Worm (Caenorhabditis elegans) whole organism, early embryonic: ENCODE data around the gene C08D8.7.

Experiments used
- B0310.2 ChIP-seq: sonication (generic microtip); optimal IDR thresholded peaks from 2 replicates; lab custom pipeline; 2016; ENCODE audit warnings: mild to moderate bottlenecking, missing genetic modification characterization, missing compliant biosample characterization
- F13C5.2 ChIP-seq: sonication (generic microtip); optimal IDR thresholded peaks from 2 replicates; lab custom pipeline; 2017; ENCODE audit warnings: mild to moderate bottlenecking, missing genetic modification characterization, inconsistent platforms, missing compliant biosample characterization
- aly-1 ChIP-seq: sonication (generic microtip); optimal IDR thresholded peaks from 2 replicates; lab custom pipeline; 2016; ENCODE audit warnings: missing genetic modification characterization, missing compliant biosample characterization
- ama-1 ChIP-seq: fragments of 150-350 bp; optimal IDR thresholded peaks from 2 replicates; lab custom pipeline; 2014
- ceh-13 ChIP-seq: fragments of 200-800 bp; sonication (Bioruptor generic); optimal IDR thresholded peaks from 2 replicates; lab custom pipeline; 2018; ENCODE audit warnings: mild to moderate bottlenecking, missing genetic modification characterization, missing compliant biosample characterization
- ceh-36 ChIP-seq: sonication (generic microtip); optimal IDR thresholded peaks from 2 replicates; lab custom pipeline; 2016; ENCODE audit warnings: missing genetic modification characterization, inconsistent platforms, missing compliant biosample characterization
- ets-7 ChIP-seq: sonication (generic microtip); optimal IDR thresholded peaks from 2 replicates; lab custom pipeline; 2016; ENCODE audit warnings: missing genotype, missing genetic modification characterization, missing compliant biosample characterization
- flt-1 ChIP-seq: fragments of 200-800 bp; sonication (Bioruptor generic); IDR thresholded peaks from 2 replicates; pipeline ENCODE4 v1.3.6; 2022; ENCODE audit warnings: missing genetic modification characterization, missing compliant biosample characterization
- hmbx-1 ChIP-seq: sonication (generic microtip); optimal IDR thresholded peaks from 2 replicates; lab custom pipeline; 2016; ENCODE audit warnings: mild to moderate bottlenecking, missing genetic modification characterization, missing compliant biosample characterization
- hmg-4 ChIP-seq: fragments of 200-800 bp; sonication (Bioruptor generic); optimal IDR thresholded peaks from 2 replicates; lab custom pipeline; 2018; ENCODE audit warnings: mild to moderate bottlenecking, missing genetic modification characterization, missing compliant biosample characterization
- hnd-1 ChIP-seq: sonication (generic microtip); optimal IDR thresholded peaks from 2 replicates; lab custom pipeline; 2016; ENCODE audit warnings: missing genetic modification characterization, missing compliant biosample characterization
- pes-1 ChIP-seq: fragments of 200-800 bp; sonication (Bioruptor generic); IDR thresholded peaks from 2 replicates; pipeline ENCODE4 v1.3.6; 2022; ENCODE audit warnings: missing genetic modification reagents, missing genetic modification characterization, missing compliant biosample characterization
- scrt-1 ChIP-seq: fragments of 200-800 bp; sonication (Bioruptor generic); IDR thresholded peaks from 2 replicates; pipeline ENCODE4 v1.3.6; 2022; ENCODE audit warnings: missing genetic modification characterization, missing compliant biosample characterization
- sea-1 ChIP-seq: fragments of 200-800 bp; sonication (Bioruptor generic); conservative IDR thresholded peaks from 2 replicates; pipeline ENCODE4 v1.3.6; 2022; ENCODE audit warnings: missing genetic modification characterization, missing compliant biosample characterization
- tbx-11 ChIP-seq: fragments of 200-800 bp; sonication (Bioruptor generic); IDR thresholded peaks from 2 replicates; pipeline ENCODE4 v1.3.6; 2022; ENCODE audit warnings: missing genetic modification characterization, missing compliant biosample characterization
- tbx-37 ChIP-seq: fragments of 200-800 bp; sonication (Bioruptor generic); conservative IDR thresholded peaks from 2 replicates; pipeline ENCODE4 v1.3.6; 2022; ENCODE audit warnings: missing genetic modification reagents, missing genetic modification characterization, missing compliant biosample characterization
- tra-4 ChIP-seq: sonication (generic microtip); optimal IDR thresholded peaks from 2 replicates; lab custom pipeline; 2017; ENCODE audit warnings: missing genetic modification characterization, missing compliant biosample characterization

C08D8.7 gene

DNA sequence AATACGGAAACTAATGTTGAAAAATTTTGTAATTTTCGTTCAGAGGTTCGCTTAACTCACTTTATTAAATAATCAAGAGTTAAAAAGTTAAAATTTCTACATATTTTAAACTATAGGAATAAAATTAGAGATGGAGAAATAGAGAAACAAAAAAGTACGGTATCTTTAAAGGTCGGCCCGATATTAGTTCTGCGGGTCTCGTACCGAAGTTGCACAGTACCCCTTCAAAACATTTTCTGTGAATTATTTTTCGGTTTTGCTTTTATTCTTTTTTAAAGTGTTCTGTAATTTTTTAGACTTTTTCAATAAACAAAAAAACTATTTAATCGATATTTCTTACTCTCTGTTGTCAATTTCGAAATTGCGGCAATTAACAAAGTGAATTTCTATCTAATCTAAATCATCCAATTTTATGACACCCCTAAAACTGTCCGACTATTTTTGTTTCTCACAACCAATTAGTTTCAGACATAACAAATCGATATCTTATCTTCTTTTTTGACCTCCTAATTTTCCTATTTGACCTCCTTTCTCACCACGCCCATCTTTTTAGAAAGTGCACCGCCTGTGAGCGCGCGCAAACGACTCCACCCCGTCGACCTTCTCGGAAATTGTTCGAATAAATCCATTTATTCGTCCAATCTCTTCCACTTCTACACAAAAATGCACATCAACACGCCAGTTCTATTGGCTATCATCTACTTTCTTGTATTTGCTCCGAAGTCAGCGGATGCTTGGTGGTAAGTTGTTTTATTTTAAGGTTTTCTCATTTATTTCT lies 14.6 kb downstream of the C08D8.7 start, which contains the start of gene mom-2:
Gene mom-2 (plus strand): TSS at position 554 of the 778 bp plus-strand sequence.
- TF ChIP-seq B0310.2 (tag; lab: Kevin White, UChicago) (no peak), flt-1 (GFP tag; lab: Robert Waterston, UW) (no peak), hmbx-1 (tag; lab: Kevin White, UChicago) (no peak), sea-1 (GFP tag; lab: Robert Waterston, UW) (no peak), aly-1 (tag; lab: Kevin White, UChicago) (no peak), ceh-13 (GFP tag; lab: Kevin White, UChicago) (no peak), ama-1 (lab: Kevin White, UChicago) (no peak), ets-7 (tag; lab: Kevin White, UChicago) (no peak), tbx-11 (GFP tag; lab: Robert Waterston, UW) (no peak), tbx-37 (GFP tag; lab: Robert Waterston, UW) (no peak), hmg-4 (no peak), tra-4 (no peak), hnd-1 (tag; lab: Kevin White, UChicago) (no peak), F13C5.2 (tag; lab: Kevin White, UChicago) (no peak), scrt-1 (GFP tag; lab: Robert Waterston, UW) (no peak), ceh-36 (tag; lab: Kevin White, UChicago) (no peak), pes-1 (GFP tag; lab: Robert Waterston, UW) (no peak)

DNA sequence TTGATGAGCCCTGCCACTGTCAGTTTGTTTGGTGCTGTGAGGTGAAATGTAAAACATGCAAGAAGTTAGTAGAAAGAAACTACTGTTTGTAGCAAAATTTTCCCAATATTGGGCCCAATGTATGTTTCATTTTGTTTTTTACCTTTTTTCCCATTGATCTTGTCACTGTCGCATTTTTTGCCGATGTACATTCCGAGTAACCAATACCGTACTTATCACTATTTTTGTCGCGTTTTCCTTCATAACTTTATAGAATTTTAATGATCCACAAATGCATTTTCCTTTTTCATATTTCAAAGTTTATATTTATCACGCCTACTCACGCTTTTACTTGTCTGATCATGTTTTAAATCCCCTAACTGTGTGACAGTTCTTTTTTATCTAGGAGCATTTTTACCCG lies 16.7 kb downstream of the C08D8.7 start:
- TF ChIP-seq tbx-37 (GFP tag; lab: Robert Waterston, UW) (no peak), F13C5.2 (tag; lab: Kevin White, UChicago) (no peak), scrt-1 (GFP tag; lab: Robert Waterston, UW) (no peak), aly-1 (tag; lab: Kevin White, UChicago) (no peak), ceh-13 (GFP tag; lab: Kevin White, UChicago) (no peak), tra-4 (no peak), hmbx-1 (tag; lab: Kevin White, UChicago) (no peak), hmg-4 (no peak), pes-1 (GFP tag; lab: Robert Waterston, UW) (no peak), flt-1 (GFP tag; lab: Robert Waterston, UW) (no peak), B0310.2 (tag; lab: Kevin White, UChicago) (no peak), sea-1 (GFP tag; lab: Robert Waterston, UW) (no peak), ama-1 (lab: Kevin White, UChicago) (no peak)

DNA sequence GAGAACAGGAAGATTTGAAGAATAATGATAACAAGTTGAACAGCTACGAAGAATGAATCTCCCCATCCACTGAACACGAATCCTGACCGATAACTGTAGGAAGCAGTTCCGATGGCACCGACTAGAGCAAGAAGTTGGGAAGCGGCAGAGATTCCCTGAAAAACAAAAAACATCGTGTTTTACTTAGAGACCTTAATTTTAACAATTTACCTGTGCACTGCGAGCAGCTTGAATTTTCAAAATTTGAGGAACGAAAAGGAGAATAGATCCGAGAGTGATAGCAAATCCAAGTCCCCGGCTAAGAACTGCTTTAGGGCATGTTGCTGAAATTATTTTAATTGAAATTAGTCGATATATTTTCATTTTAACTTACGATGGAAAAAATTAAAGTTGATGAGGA lies 17.7 kb downstream of the C08D8.7 start:
- TF ChIP-seq ceh-36 (tag; lab: Kevin White, UChicago) (no peak), ets-7 (tag; lab: Kevin White, UChicago) (no peak), tbx-11 (GFP tag; lab: Robert Waterston, UW) (no peak), hmbx-1 (tag; lab: Kevin White, UChicago) (no peak), scrt-1 (GFP tag; lab: Robert Waterston, UW) (no peak), F13C5.2 (tag; lab: Kevin White, UChicago) (no peak), B0310.2 (tag; lab: Kevin White, UChicago) (no peak), hnd-1 (tag; lab: Kevin White, UChicago) (no peak), aly-1 (tag; lab: Kevin White, UChicago) (no peak), flt-1 (GFP tag; lab: Robert Waterston, UW) (no peak), sea-1 (GFP tag; lab: Robert Waterston, UW) (no peak), ama-1 (lab: Kevin White, UChicago) (no peak)

DNA sequence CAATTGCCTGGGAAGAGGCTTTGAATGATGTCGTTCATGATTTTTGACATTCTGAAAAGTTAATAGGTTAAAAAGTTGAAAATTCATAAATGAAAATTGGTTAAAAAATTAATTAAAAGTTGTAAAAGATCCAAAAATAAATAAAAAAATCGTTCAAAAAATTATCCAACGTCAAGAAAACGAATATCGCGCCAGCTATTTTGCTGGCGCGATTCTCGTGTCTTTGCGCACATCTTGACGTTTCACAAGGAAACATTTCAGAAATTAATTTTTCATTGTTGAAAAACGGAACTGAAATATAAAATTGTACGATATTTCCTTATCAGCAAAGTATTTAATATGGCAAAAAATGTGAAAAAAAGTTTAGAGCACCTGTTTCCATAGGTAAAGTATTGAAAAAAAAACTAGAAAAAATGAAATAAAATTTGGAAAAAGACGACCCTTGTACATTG lies 18.1 kb downstream of the C08D8.7 start, which contains the start of gene mpdu-1:
Gene mpdu-1 (minus strand): TSS at position 51 of the 452 bp plus-strand sequence.
- no peak for TF ChIP-seq aly-1 (tag; lab: Kevin White, UChicago)
- no peak for TF ChIP-seq tra-4
- no peak for TF ChIP-seq ceh-36 (tag; lab: Kevin White, UChicago)
- no peak for TF ChIP-seq pes-1 (GFP tag; lab: Robert Waterston, UW)
- TF ChIP-seq hnd-1 (tag; lab: Kevin White, UChicago), result no peak
- no peak for TF ChIP-seq ets-7 (tag; lab: Kevin White, UChicago)
- TF ChIP-seq F13C5.2 (tag; lab: Kevin White, UChicago), result no peak
- no peak for TF ChIP-seq hmbx-1 (tag; lab: Kevin White, UChicago)
- TF ChIP-seq tbx-37 (GFP tag; lab: Robert Waterston, UW), result no peak
- no peak for TF ChIP-seq ceh-13 (GFP tag; lab: Kevin White, UChicago)

DNA sequence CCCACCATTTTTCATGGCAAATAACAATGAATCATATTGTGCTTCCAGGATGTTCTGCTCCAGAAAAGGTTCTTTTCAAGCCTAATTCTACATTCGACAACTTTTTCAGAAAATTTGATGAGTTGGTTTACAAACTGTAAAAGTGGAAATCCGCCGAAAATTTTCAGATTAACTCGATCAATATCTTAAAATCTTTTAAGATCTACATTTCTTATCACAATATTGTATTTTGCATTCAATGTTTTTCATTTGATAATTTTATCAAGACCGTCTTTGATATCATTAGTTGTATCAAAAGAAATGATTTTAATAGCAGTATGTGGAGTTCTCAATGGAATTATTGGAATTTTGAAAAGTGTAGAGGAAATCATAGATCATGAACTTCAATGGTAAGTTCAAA lies 18.8 kb downstream of the C08D8.7 start, which contains the start of gene F38E1.6:
Gene F38E1.6 (plus strand): TSS at position 301 of the 400 bp plus-strand sequence.
- TF ChIP-seq hmg-4 (no peak), F13C5.2 (tag; lab: Kevin White, UChicago) (no peak), flt-1 (GFP tag; lab: Robert Waterston, UW) (no peak), hmbx-1 (tag; lab: Kevin White, UChicago) (no peak), aly-1 (tag; lab: Kevin White, UChicago) (no peak), tbx-11 (GFP tag; lab: Robert Waterston, UW) (no peak), hnd-1 (tag; lab: Kevin White, UChicago) (no peak), ceh-36 (tag; lab: Kevin White, UChicago) (no peak), scrt-1 (GFP tag; lab: Robert Waterston, UW) (no peak), ama-1 (lab: Kevin White, UChicago) (no peak), ceh-13 (GFP tag; lab: Kevin White, UChicago) (no peak), tra-4 (no peak), tbx-37 (GFP tag; lab: Robert Waterston, UW) (no peak), ets-7 (tag; lab: Kevin White, UChicago) (no peak), B0310.2 (tag; lab: Kevin White, UChicago) (no peak), pes-1 (GFP tag; lab: Robert Waterston, UW) (no peak), sea-1 (GFP tag; lab: Robert Waterston, UW) (no peak)

DNA sequence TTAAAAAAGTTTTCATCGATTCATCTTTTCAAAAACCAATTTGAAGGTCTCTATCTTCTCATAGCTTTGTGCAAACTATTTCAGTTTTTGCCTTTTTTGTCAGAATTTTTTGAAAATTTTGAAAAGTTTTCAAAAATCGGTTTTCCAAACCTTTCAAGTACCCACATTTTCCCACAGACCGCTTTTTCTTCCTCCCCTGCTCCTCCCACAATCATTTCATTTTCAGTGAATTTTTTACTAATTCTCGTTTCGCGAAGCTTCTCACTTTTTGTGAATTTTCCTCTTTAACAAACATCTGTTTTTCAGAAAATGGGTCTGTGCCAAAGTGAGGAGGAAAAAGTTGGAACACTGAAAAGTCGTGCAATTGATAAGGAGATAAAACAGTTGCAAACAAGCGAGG lies 29.7 kb downstream of the C08D8.7 start, which contains the start of gene gpa-2:
Gene gpa-2 (plus strand): TSS at position 301 of the 400 bp plus-strand sequence.
- TF ChIP-seq tbx-37 (GFP tag; lab: Robert Waterston, UW) (no peak), pes-1 (GFP tag; lab: Robert Waterston, UW) (no peak), tbx-11 (GFP tag; lab: Robert Waterston, UW) (no peak), flt-1 (GFP tag; lab: Robert Waterston, UW) (no peak), ceh-36 (tag; lab: Kevin White, UChicago) (no peak), F13C5.2 (tag; lab: Kevin White, UChicago) (no peak), scrt-1 (GFP tag; lab: Robert Waterston, UW) (no peak), sea-1 (GFP tag; lab: Robert Waterston, UW) (no peak), tra-4 (no peak), hmg-4 (no peak), B0310.2 (tag; lab: Kevin White, UChicago) (no peak), hmbx-1 (tag; lab: Kevin White, UChicago) (no peak), ama-1 (lab: Kevin White, UChicago) (no peak), hnd-1 (tag; lab: Kevin White, UChicago) (no peak)
